Worm (Caenorhabditis elegans): Measurements from ENCODE around the gene Y54G11A.17.

The Y54G11A.17 gene

DNA sequence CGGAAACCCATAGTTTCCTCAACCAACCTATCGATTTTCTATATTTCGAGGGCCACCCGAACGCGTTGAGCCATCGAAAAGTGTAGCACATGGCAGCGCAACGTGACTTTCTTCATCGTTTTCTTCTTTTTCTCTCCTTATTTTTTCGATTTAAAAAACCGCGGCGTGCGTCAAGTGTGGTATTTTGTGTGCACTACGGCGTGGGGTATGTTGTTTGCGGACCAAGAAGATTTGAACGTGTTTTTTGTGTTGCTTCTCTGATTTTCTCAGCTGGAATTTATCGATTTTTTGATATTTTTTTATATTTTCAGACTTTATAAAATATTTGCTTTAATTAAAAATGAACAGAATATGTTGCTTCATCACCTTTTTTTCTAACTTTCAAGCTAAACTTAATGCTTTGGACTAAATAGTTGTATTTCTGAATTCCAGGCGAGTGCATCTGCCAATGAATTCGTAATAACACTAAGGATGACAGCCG, 8.8 kb upstream of the Y54G11A.17 start, which contains the start of the genes agl-1 and pfs-2 (continued):
- TF ChIP-seq madf-9 (GFP tag; conservative IDR thresholded peaks at IDR 0.05) (no peak), dve-1 (tag; optimal IDR thresholded peaks at IDR 0.05; ENCODE audit: insufficient read depth) (peak; percentile 59), ama-1 (optimal IDR thresholded peaks at IDR 0.05) (no peak), F44E2.7 (GFP tag; IDR thresholded peaks at IDR 0.05) (no peak), ZK546.5 (tag; optimal IDR thresholded peaks at IDR 0.05) (peak in 1 of 2 experiments; percentile 58), hmg-1.1 (GFP tag; IDR thresholded peaks at IDR 0.05) (no peak), saeg-2 (GFP tag; IDR thresholded peaks at IDR 0.05) (no peak), egl-27 (tag; optimal IDR thresholded peaks at IDR 0.05) (no peak), aha-1 (tag) (peak; percentile 98), nhr-41 (GFP tag; IDR thresholded peaks at IDR 0.05) (no peak), unc-62 (GFP tag; optimal IDR thresholded peaks at IDR 0.05 in 1 of 2) (no peak), unc-62 (tag; optimal IDR thresholded peaks at IDR 0.05) (no peak), lin-15B (tag; optimal IDR thresholded peaks at IDR 0.05) (no peak), T20F7.1 (GFP tag; optimal IDR thresholded peaks at IDR 0.05) (no peak), ces-1 (GFP tag; optimal IDR thresholded peaks at IDR 0.05) (no peak), ZK337.2 (GFP tag; IDR thresholded peaks at IDR 0.05) (no peak), nhr-11 (tag; optimal IDR thresholded peaks at IDR 0.05) (peak; percentile 47), lsy-2 (tag; optimal IDR thresholded peaks at IDR 0.05) (peak; percentile 27 to 93), snpc-1.2 (GFP tag; IDR thresholded peaks at IDR 0.05) (no peak), zfp-3 (GFP tag; conservative IDR thresholded peaks at IDR 0.05) (no peak; the same call in 1 of the 2 replicates), nhr-77 (tag; optimal IDR thresholded peaks at IDR 0.05) (peak; percentile 64), mxl-3 (GFP tag; optimal IDR thresholded peaks at IDR 0.05) (peak; percentile 78), hlh-30 (tag; optimal IDR thresholded peaks at IDR 0.05; ENCODE audit: insufficient read depth) (peak; percentile 95), nhr-111 (GFP tag; optimal IDR thresholded peaks at IDR 0.05) (no peak), dpl-1 (GFP tag; optimal IDR thresholded peaks at IDR 0.05) (peak; percentile 93)

DNA sequence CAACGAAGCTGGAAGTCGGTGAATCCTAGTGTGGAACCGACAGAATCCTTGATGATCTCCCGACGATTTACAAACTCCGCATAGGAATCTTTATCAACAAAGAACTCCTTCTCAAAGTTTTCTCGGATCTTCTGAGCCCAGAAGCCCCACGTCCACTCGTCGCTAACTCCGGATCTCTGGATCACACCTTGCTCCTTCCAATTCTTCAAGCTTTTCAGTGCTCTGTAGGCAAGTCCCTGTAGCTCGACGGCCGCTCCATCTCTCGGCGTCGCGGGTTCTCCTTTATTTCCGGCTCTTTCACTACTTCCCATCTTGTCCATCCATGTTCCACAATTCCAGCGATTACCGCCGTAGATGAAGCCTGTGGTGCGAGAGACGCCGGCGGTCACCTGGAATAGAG, 2.1 kb upstream of the Y54G11A.17 start:
- TF ChIP-seq lin-39 (tag; optimal IDR thresholded peaks at IDR 0.05), result no peak
- TF ChIP-seq dmd-8 (GFP tag; IDR thresholded peaks at IDR 0.05), result 0 out of 2 replicates have a peak, but pooled peaks have one; percentile 7
- TF ChIP-seq duxl-1 (tag; optimal IDR thresholded peaks at IDR 0.05; ENCODE audit: poor library complexity), result no peak
- no peak for TF ChIP-seq egl-43 (GFP tag; IDR thresholded peaks at IDR 0.05)
- no peak for TF ChIP-seq zfp-3 (GFP tag; conservative IDR thresholded peaks at IDR 0.05)
- TF ChIP-seq tra-1 (GFP tag; IDR thresholded peaks at IDR 0.05), result no peak
- peak; percentile 94 for TF ChIP-seq aha-1 (tag)
- TF ChIP-seq D1046.2 (GFP tag; IDR thresholded peaks at IDR 0.05), result no peak
- no peak for TF ChIP-seq madf-5 (GFP tag; IDR thresholded peaks at IDR 0.05)
- no peak for TF ChIP-seq daf-12 (tag; optimal IDR thresholded peaks at IDR 0.05)
- TF ChIP-seq unc-62 (GFP tag; optimal IDR thresholded peaks at IDR 0.05 in 1 of 2), result no peak
- TF ChIP-seq unc-62 (tag; optimal IDR thresholded peaks at IDR 0.05), result no peak
- TF ChIP-seq set-16 (GFP tag; IDR thresholded peaks at IDR 0.05), result peak; percentile 36; the same call in 1 of the 2 replicates
- TF ChIP-seq skn-1 (tag; optimal IDR thresholded peaks at IDR 0.05), result no peak

DNA sequence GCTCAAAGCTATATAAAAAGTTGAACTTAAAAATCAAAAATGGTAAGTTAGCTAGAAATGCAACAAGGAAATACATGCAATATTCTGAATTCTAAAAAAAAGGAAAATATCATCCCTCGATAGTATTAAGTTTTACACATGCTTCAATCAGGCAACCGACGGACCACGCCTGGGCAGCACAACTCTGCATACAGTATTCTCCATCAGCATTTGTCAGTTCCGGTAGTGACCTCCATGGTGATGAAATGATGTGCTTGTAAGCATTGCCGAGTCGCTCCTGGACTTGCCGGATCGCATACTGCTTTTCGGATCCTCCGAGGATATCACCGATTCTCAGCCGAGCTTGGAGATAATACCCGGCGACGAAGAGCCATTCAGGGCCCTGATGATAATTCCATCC, 1.6 kb upstream of the Y54G11A.17 start:
- TF ChIP-seq F10B5.3 (tag; optimal IDR thresholded peaks at IDR 0.05) (no peak), nhr-25 (tag; optimal IDR thresholded peaks at IDR 0.05; ENCODE audit: borderline replicate concordance, insufficient read depth) (no peak), mes-2 (tag; optimal IDR thresholded peaks at IDR 0.05; ENCODE audit: poor library complexity, severe bottlenecking) (no peak), lin-15B (tag; optimal IDR thresholded peaks at IDR 0.05) (no peak), nhr-237 (tag; optimal IDR thresholded peaks at IDR 0.05) (no peak), nhr-10 (tag; optimal IDR thresholded peaks at IDR 0.05) (no peak), nhr-48 (tag; optimal IDR thresholded peaks at IDR 0.05) (no peak), lim-7 (GFP tag; IDR thresholded peaks at IDR 0.05) (no peak), ztf-11 (tag; optimal IDR thresholded peaks at IDR 0.05) (no peak), sdz-12 (GFP tag; optimal IDR thresholded peaks at IDR 0.05) (no peak), lin-13 (GFP tag; optimal IDR thresholded peaks at IDR 0.05) (no peak), nhr-102 (tag; optimal IDR thresholded peaks at IDR 0.05) (peak; percentile 1), unc-62 (GFP tag; optimal IDR thresholded peaks at IDR 0.05 in 1 of 2) (peak in 1 of 2 experiments; percentile 78), unc-62 (tag; optimal IDR thresholded peaks at IDR 0.05) (no peak), T20F7.1 (GFP tag; optimal IDR thresholded peaks at IDR 0.05) (no peak), hmg-1.1 (GFP tag; IDR thresholded peaks at IDR 0.05) (no peak), dve-1 (tag; optimal IDR thresholded peaks at IDR 0.05; ENCODE audit: insufficient read depth) (no peak), php-3 (GFP tag; IDR thresholded peaks at IDR 0.05) (no peak), snpc-1.2 (GFP tag; IDR thresholded peaks at IDR 0.05) (0 out of 2 replicates have a peak, but pooled peaks have one; percentile 23), mdt-29 (GFP tag; IDR thresholded peaks at IDR 0.05) (0 out of 2 replicates have a peak, but pooled peaks have one; percentile 29)

Measured in whole organism, L4 larva.